Worm (Caenorhabditis elegans) whole organism, L4/young adult: ENCODE results near the gene W06G6.17.

ENCODE experiments used
- W03F9.2 ChIP-seq: fragments of 150-350 bp; optimal IDR thresholded peaks from 2 replicates; lab custom pipeline; 2014; ENCODE audit warnings: missing biosample characterization, missing genetic modification characterization
- dao-5 ChIP-seq: sonication (generic microtip); optimal IDR thresholded peaks from 2 replicates; lab custom pipeline; 2016; ENCODE audit warnings: missing genotype, missing genetic modification characterization, moderate library complexity, missing compliant biosample characterization
- him-1 ChIP-seq: sonication (generic microtip); optimal IDR thresholded peaks from 2 replicates; lab custom pipeline; 2016; ENCODE audit warnings: missing genotype, missing genetic modification reagents, missing genetic modification characterization, missing compliant biosample characterization

DNA sequence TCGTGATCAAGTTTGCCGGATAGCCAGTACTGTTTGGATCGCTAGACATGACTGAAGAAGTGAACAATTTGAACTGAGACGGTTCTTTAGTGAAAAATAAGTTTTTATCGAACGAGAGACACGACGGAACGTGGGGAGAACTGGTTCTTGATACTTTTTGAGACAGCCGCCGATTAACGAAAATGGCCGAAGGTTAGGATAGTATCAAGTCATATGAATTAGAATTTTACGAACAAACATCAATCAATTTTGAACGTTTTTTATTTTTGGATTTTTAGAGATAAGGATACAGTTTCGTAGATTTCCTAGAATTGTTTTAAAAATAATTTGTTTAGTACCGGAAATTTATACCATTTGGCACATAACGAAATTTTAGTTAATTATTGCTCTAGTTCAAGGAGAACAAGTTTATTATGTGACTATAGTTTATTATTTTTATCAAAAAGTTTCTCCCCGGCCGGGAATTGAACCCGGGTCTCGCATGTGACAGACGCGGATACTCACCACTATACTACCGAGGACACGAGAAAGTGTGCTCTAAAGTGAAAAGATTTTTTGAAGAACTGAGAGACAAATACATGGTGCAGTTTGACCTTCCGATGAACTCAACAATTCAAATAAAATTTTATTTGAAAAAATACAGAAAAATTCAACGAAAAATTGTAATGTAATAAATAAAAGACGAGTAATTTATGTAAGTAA, 3.4 kb upstream of the W06G6.17 start, which contains the start of gene W06G6.20:
- no peak for TF ChIP-seq W03F9.2 (tag; lab: Kevin White, UChicago)
- TF ChIP-seq dao-5 (tag; lab: Kevin White, UChicago) = no peak
- no peak for TF ChIP-seq him-1 (tag; lab: Kevin White, UChicago)
